Fruit fly (Drosophila melanogaster) whole organism, embryonic: ENCODE results near the gene CG7551.

Experiments
- Ada2b ChIP-seq: fragments of 200-800 bp; sonication (Bioruptor generic); IDR thresholded peaks from 2 replicates; pipeline ENCODE4 v1.3.6; 2022; ENCODE audit warnings: missing biosample characterization, missing genetic modification characterization
- Adf1 ChIP-seq: fragments of 200-800 bp; sonication (Bioruptor generic); IDR thresholded peaks from 2 replicates; pipeline ENCODE4 v1.3.6; 2022; ENCODE audit warnings: missing biosample characterization, missing genetic modification characterization
- Bdp1 ChIP-seq: fragments of 200-800 bp; sonication (Bioruptor generic); optimal IDR thresholded peaks from 3 replicates; lab custom pipeline; 2016; ENCODE audit warnings: missing biosample characterization, missing genetic modification characterization
- CG10267 ChIP-seq: fragments of 200-800 bp; sonication (Bioruptor generic); optimal IDR thresholded peaks from 2 replicates; lab custom pipeline; 2018; ENCODE audit warnings: missing biosample characterization, mild to moderate bottlenecking, missing genetic modification characterization, moderate library complexity
- CG10366 ChIP-seq: fragments of 200-800 bp; sonication (Bioruptor generic); IDR thresholded peaks from 2 replicates; pipeline ENCODE4 v1.3.6; 2022; ENCODE audit warnings: missing biosample characterization, missing genetic modification characterization
- CG10565 ChIP-seq: fragments of 200-800 bp; sonication (Bioruptor generic); optimal IDR thresholded peaks from 3 replicates; lab custom pipeline; 2016; ENCODE audit warnings: missing biosample characterization, mild to moderate bottlenecking, missing genetic modification characterization
- CG11398 ChIP-seq: fragments of 200-800 bp; sonication (Bioruptor generic); optimal IDR thresholded peaks from 2 replicates; lab custom pipeline; 2016; ENCODE audit warnings: missing biosample characterization, missing genetic modification characterization
- CG12155 ChIP-seq: fragments of 200-800 bp; sonication (Bioruptor generic); optimal IDR thresholded peaks from 3 replicates; lab custom pipeline; 2016; ENCODE audit warnings: missing biosample characterization, missing genetic modification characterization
- CG12299 ChIP-seq: fragments of 200-800 bp; sonication (Bioruptor generic); optimal IDR thresholded peaks from 2 replicates; lab custom pipeline; 2018; ENCODE audit warnings: missing biosample characterization, mild to moderate bottlenecking, missing genetic modification characterization
- CG1233 ChIP-seq: fragments of 200-800 bp; sonication (Bioruptor generic); optimal IDR thresholded peaks from 4 replicates; lab custom pipeline; 2018; ENCODE audit warnings: missing biosample characterization, mild to moderate bottlenecking, missing genetic modification characterization
- CG13424 ChIP-seq: fragments of 200-800 bp; sonication (Bioruptor generic); optimal IDR thresholded peaks from 2 replicates; lab custom pipeline; 2019; ENCODE audit warnings: missing biosample characterization, mild to moderate bottlenecking, missing genetic modification characterization, moderate library complexity
- CG13624 ChIP-seq: fragments of 200-800 bp; sonication (Bioruptor generic); optimal IDR thresholded peaks from 2 replicates; lab custom pipeline; 2016; ENCODE audit warnings: missing biosample characterization, missing genetic modification characterization
- CG13775 ChIP-seq: fragments of 200-800 bp; sonication (Bioruptor generic); optimal IDR thresholded peaks from 3 replicates; lab custom pipeline; 2017; ENCODE audit warnings: missing biosample characterization, mild to moderate bottlenecking, missing genetic modification characterization
- CG14710 ChIP-seq: fragments of 200-800 bp; sonication (Bioruptor generic); optimal IDR thresholded peaks from 3 replicates; lab custom pipeline; 2019; ENCODE audit warnings: missing biosample characterization, mild to moderate bottlenecking, missing genetic modification characterization, moderate library complexity
- CG14965 ChIP-seq: fragments of 200-800 bp; sonication (Bioruptor generic); optimal IDR thresholded peaks from 2 replicates; lab custom pipeline; 2016; ENCODE audit warnings: missing biosample characterization, missing genetic modification characterization, borderline replicate concordance
- CG1529 ChIP-seq: fragments of 200-800 bp; sonication (Bioruptor generic); optimal IDR thresholded peaks from 3 replicates; lab custom pipeline; 2018; ENCODE audit warnings: missing biosample characterization, missing genetic modification characterization
- CG15601 ChIP-seq: fragments of 200-800 bp; sonication (Bioruptor generic); optimal IDR thresholded peaks from 3 replicates; lab custom pipeline; 2019; ENCODE audit warnings: missing biosample characterization, mild to moderate bottlenecking, missing genetic modification characterization, moderate library complexity
- CG17612 ChIP-seq: fragments of 200-800 bp; sonication (Bioruptor generic); IDR thresholded peaks from 2 replicates; pipeline ENCODE4 v1.3.6; 2022; ENCODE audit warnings: missing biosample characterization, missing genetic modification characterization
- CG17912 ChIP-seq: fragments of 200-800 bp; sonication (Bioruptor generic); optimal IDR thresholded peaks from 2 replicates; lab custom pipeline; 2018; ENCODE audit warnings: missing biosample characterization, mild to moderate bottlenecking, missing genetic modification characterization
- CG18764 ChIP-seq: fragments of 200-800 bp; sonication (Bioruptor generic); optimal IDR thresholded peaks from 3 replicates; lab custom pipeline; 2016; ENCODE audit warnings: missing biosample characterization, missing genetic modification characterization
- CG30403 ChIP-seq: fragments of 200-800 bp; sonication (Bioruptor generic); optimal IDR thresholded peaks from 3 replicates; lab custom pipeline; 2016; ENCODE audit warnings: missing biosample characterization, missing genetic modification characterization
- CG3065 ChIP-seq: fragments of 200-800 bp; sonication (Bioruptor generic); optimal IDR thresholded peaks from 2 replicates; lab custom pipeline; 2016; ENCODE audit warnings: missing biosample characterization, missing genetic modification characterization
- CG31441 ChIP-seq: fragments of 200-800 bp; sonication (Bioruptor generic); IDR thresholded peaks from 2 replicates; pipeline ENCODE4 v1.3.6; 2022; ENCODE audit warnings: missing biosample characterization, missing genetic modification characterization
- CG32767 ChIP-seq: fragments of 200-800 bp; sonication (Bioruptor generic); IDR thresholded peaks from 2 replicates; pipeline ENCODE4 v1.3.6; 2022; ENCODE audit warnings: missing biosample characterization, missing genetic modification characterization
- CG3407 ChIP-seq: fragments of 200-800 bp; sonication (Bioruptor generic); optimal IDR thresholded peaks from 2 replicates; lab custom pipeline; 2018; ENCODE audit warnings: missing biosample characterization, mild to moderate bottlenecking, missing genetic modification characterization
- CG3726 ChIP-seq: fragments of 200-800 bp; sonication (Bioruptor generic); IDR thresholded peaks from 3 replicates; pipeline ENCODE4, ENCODE4 v1.3.6; 2022; ENCODE audit warnings: missing biosample characterization, missing genetic modification characterization
- CG4360 ChIP-seq: fragments of 200-800 bp; sonication (Bioruptor generic); IDR thresholded peaks from 2 replicates; pipeline ENCODE4 v1.3.6; 2022; ENCODE audit warnings: missing biosample characterization, missing genetic modification characterization
- CG5245 ChIP-seq: fragments of 200-800 bp; sonication (Bioruptor generic); optimal IDR thresholded peaks from 3 replicates; lab custom pipeline; 2016; ENCODE audit warnings: missing biosample characterization, missing genetic modification characterization
- CG6654 ChIP-seq: fragments of 200-800 bp; sonication (Bioruptor generic); optimal IDR thresholded peaks from 2 replicates; lab custom pipeline; 2017; ENCODE audit warnings: missing biosample characterization, mild to moderate bottlenecking, missing genetic modification characterization
- Dip3 ChIP-seq: fragments of 200-800 bp; sonication (Bioruptor generic); optimal IDR thresholded peaks from 3 replicates; lab custom pipeline; 2016; ENCODE audit warnings: missing biosample characterization, missing genetic modification characterization
- Drgx ChIP-seq: fragments of 200-800 bp; sonication (Bioruptor generic); IDR thresholded peaks from 2 replicates; pipeline ENCODE4 v1.3.6; 2022; ENCODE audit warnings: missing biosample characterization, missing genetic modification characterization
- ERR ChIP-seq: fragments of 200-800 bp; sonication (Bioruptor generic); optimal IDR thresholded peaks from 2 replicates; lab custom pipeline; 2016; ENCODE audit warnings: missing biosample characterization, missing genetic modification characterization
- Mrtf ChIP-seq: fragments of 200-800 bp; sonication (Bioruptor generic); IDR thresholded peaks from 3 replicates; pipeline ENCODE4 v1.3.6; 2022; ENCODE audit warnings: missing biosample characterization, missing genetic modification characterization
- Opbp ChIP-seq: fragments of 200-800 bp; sonication (Bioruptor generic); IDR thresholded peaks from 3 replicates; pipeline ENCODE4 v1.3.6; 2022; ENCODE audit warnings: missing biosample characterization, missing genetic modification characterization; ENCODE audit not compliant: partially characterized antibody
- Sry-δ ChIP-seq: fragments of 200-800 bp; sonication (Bioruptor generic); optimal IDR thresholded peaks from 2 replicates; lab custom pipeline; 2016; ENCODE audit warnings: missing biosample characterization, missing genetic modification characterization
- ap ChIP-seq: fragments of 200-800 bp; sonication (Bioruptor generic); IDR thresholded peaks from 2 replicates; pipeline ENCODE4 v1.3.6; 2022; ENCODE audit warnings: missing biosample characterization, missing genetic modification characterization
- dm ChIP-seq: fragments of 200-800 bp; sonication (Bioruptor generic); optimal IDR thresholded peaks from 3 replicates; lab custom pipeline; 2016; ENCODE audit warnings: missing biosample characterization, missing genetic modification characterization
- fd3F ChIP-seq: fragments of 200-800 bp; sonication (Bioruptor generic); optimal IDR thresholded peaks from 2 replicates; lab custom pipeline; 2018; ENCODE audit warnings: missing biosample characterization, mild to moderate bottlenecking, missing genetic modification characterization, moderate library complexity
- fd64A ChIP-seq: fragments of 200-800 bp; sonication (Bioruptor generic); optimal IDR thresholded peaks from 3 replicates; lab custom pipeline; 2018; ENCODE audit warnings: missing biosample characterization, mild to moderate bottlenecking, missing genetic modification characterization
- gcm ChIP-seq: fragments of 200-800 bp; sonication (Bioruptor generic); optimal IDR thresholded peaks from 2 replicates; lab custom pipeline; 2019; ENCODE audit warnings: missing biosample characterization, mild to moderate bottlenecking, missing genetic modification characterization, moderate library complexity
- h ChIP-seq: fragments of >200 bp; optimal IDR thresholded peaks from 2 replicates; lab custom pipeline; 2017
- jing ChIP-seq: fragments of 200-800 bp; sonication (Bioruptor generic); optimal IDR thresholded peaks from 2 replicates; lab custom pipeline; 2018; ENCODE audit warnings: missing biosample characterization, mild to moderate bottlenecking, missing genetic modification characterization
- peb ChIP-seq: fragments of 200-800 bp; sonication (Bioruptor generic); IDR thresholded peaks from 2 replicates; pipeline ENCODE4 v1.3.6; 2022; ENCODE audit warnings: missing biosample characterization, missing genetic modification characterization
- pros ChIP-seq: fragments of 200-800 bp; sonication (Bioruptor generic); optimal IDR thresholded peaks from 3 replicates; lab custom pipeline; 2019; ENCODE audit warnings: missing biosample characterization, mild to moderate bottlenecking, missing genetic modification characterization, moderate library complexity
- pzg ChIP-seq: fragments of 200-800 bp; sonication (Bioruptor generic); optimal IDR thresholded peaks from 3 replicates; lab custom pipeline; 2018; ENCODE audit warnings: missing biosample characterization, mild to moderate bottlenecking, missing genetic modification characterization, moderate library complexity
- ro ChIP-seq: fragments of 200-800 bp; sonication (Bioruptor generic); IDR thresholded peaks from 2 replicates; pipeline ENCODE4 v1.3.6; 2022; ENCODE audit warnings: missing biosample characterization, missing genetic modification characterization
- sens-2 ChIP-seq: fragments of 200-800 bp; sonication (Bioruptor generic); IDR thresholded peaks from 2 replicates; pipeline ENCODE4 v1.3.6; 2022; ENCODE audit warnings: missing biosample characterization, missing genetic modification characterization
- sima ChIP-seq: fragments of 200-800 bp; sonication (Bioruptor generic); optimal IDR thresholded peaks from 2 replicates; lab custom pipeline; 2016; ENCODE audit warnings: missing biosample characterization, missing genetic modification characterization
- slp2 ChIP-seq: fragments of 200-800 bp; sonication (Bioruptor generic); optimal IDR thresholded peaks from 2 replicates; lab custom pipeline; 2016; ENCODE audit warnings: missing biosample characterization, missing genetic modification characterization
- stwl ChIP-seq: fragments of 200-800 bp; sonication (Bioruptor generic); optimal IDR thresholded peaks from 3 replicates; lab custom pipeline; 2018; ENCODE audit warnings: missing biosample characterization, mild to moderate bottlenecking, missing genetic modification characterization, moderate library complexity
- tap ChIP-seq: fragments of 200-800 bp; optimal IDR thresholded peaks from 3 replicates; lab custom pipeline; 2019; ENCODE audit warnings: missing biosample characterization, mild to moderate bottlenecking, missing genetic modification characterization, moderate library complexity

Gene CG7551

DNA sequence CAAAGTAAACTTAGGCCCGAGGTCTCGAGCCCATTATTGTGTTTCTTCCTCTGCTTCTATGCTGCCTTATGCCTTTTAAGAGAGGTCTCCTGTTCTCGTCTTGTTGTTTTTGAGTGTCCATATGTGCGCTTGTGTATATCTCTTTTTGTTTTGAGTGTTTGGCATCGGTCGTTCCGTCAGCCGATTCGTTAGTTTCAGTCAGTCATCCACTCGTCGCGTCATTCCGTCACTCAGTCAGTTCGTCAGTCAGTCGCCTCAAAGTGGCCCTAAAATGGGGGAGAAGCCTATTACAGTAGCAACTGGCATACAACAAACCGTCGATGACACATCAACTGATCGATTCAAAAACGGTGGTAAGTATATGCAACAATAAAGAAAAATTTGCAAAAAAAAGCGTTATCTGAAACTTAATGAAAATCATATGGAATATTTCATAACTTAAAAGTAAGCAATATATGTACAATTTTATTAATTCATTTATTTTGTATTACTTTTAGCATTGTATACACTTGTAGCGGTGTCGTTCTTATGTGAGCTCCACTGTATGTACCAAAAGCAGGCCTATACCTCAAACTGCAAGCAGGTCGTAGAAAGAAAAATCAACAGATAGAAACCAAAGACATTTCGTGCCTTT, 40.1 kb upstream of the CG7551 start (continued):
- TF ChIP-seq CG1233 (GFP tag; lab: Kevin White, UChicago) (peak; percentile 94), h (lab: Kevin White, UChicago) (no peak), CG13624 (GFP tag; lab: Kevin White, UChicago) (peak; percentile 87), fd3F (GFP tag; lab: Kevin White, UChicago) (peak; percentile 84), CG14965 (GFP tag; lab: Kevin White, UChicago) (peak; percentile 62), peb (GFP tag; lab: Robert Waterston, UW) (peak; percentile 91), CG12155 (GFP tag; lab: Kevin White, UChicago) (peak; percentile 74), tap (peak; percentile 96), CG10366 (GFP tag; lab: Robert Waterston, UW) (peak; percentile 98), Ada2b (GFP tag; lab: Robert Waterston, UW) (peak; percentile 89), Sry-δ (peak; percentile 19), Dip3 (peak; percentile 77), jing (GFP tag; lab: Kevin White, UChicago) (peak; percentile 93), CG11398 (peak; percentile 91), dm (GFP tag; lab: Kevin White, UChicago) (peak; percentile 86), CG17912 (GFP tag; lab: Kevin White, UChicago) (peak; percentile 87), CG15601 (peak; percentile 93), slp2 (GFP tag; lab: Kevin White, UChicago) (peak; percentile 92), CG14710 (tag; lab: Kevin White, UChicago) (peak; percentile 97), CG13424 (tag; lab: Kevin White, UChicago) (peak; percentile 96), CG10565 (peak; percentile 70), pros (GFP tag; lab: Kevin White, UChicago) (peak; percentile 51), CG18764 (GFP tag; lab: Kevin White, UChicago) (peak; percentile 87), CG3065 (GFP tag; lab: Kevin White, UChicago) (peak; percentile 72), CG12299 (tag; lab: Kevin White, UChicago) (peak; percentile 87), CG6654 (GFP tag; lab: Kevin White, UChicago) (peak; percentile 86), CG17612 (GFP tag; lab: Robert Waterston, UW) (peak; percentile 90), stwl (tag; lab: Kevin White, UChicago) (peak; percentile 53), CG32767 (GFP tag; lab: Robert Waterston, UW) (peak; percentile 97), CG1529 (GFP tag; lab: Kevin White, UChicago) (peak; percentile 94), CG5245 (peak; percentile 90), CG30403 (GFP tag; lab: Kevin White, UChicago) (peak; percentile 86), Opbp (GFP tag; lab: Robert Waterston, UW) (no peak), pzg (no peak), gcm (GFP tag; lab: Kevin White, UChicago) (peak; percentile 93), ERR (GFP tag; lab: Kevin White, UChicago) (peak; percentile 72), CG3407 (peak; percentile 86), Adf1 (GFP tag; lab: Robert Waterston, UW) (peak; percentile 68), CG31441 (peak; percentile 95), CG3726 (GFP tag; lab: Robert Waterston, UW) (peak; percentile 92), sima (GFP tag; lab: Kevin White, UChicago) (no peak), CG4360 (GFP tag; lab: Robert Waterston, UW) (no peak), CG13775 (GFP tag; lab: Kevin White, UChicago) (peak; percentile 91), Bdp1 (GFP tag; lab: Kevin White, UChicago) (peak; percentile 86), fd64A (GFP tag; lab: Kevin White, UChicago) (peak; percentile 81), Drgx (peak; percentile 69), ro (peak; percentile 93), ap (GFP tag; lab: Robert Waterston, UW) (peak; percentile 98), CG10267 (tag; lab: Kevin White, UChicago) (peak; percentile 92), sens-2 (GFP tag; lab: Robert Waterston, UW) (peak; percentile 98), Mrtf (GFP tag; lab: Robert Waterston, UW) (peak; percentile 93)
